Worm (Caenorhabditis elegans) whole organism, L3 larva: ENCODE results near the gene cyp-44A1.

Experiments used
- ZK546.5 ChIP-seq: sonication (generic microtip); optimal IDR thresholded peaks from 2 replicates; lab custom pipeline; 2017; ENCODE audit warnings: missing biosample characterization, missing genetic modification characterization
- ama-1 ChIP-seq: fragments of 150-350 bp; optimal IDR thresholded peaks from 2 replicates; lab custom pipeline; 2018
- hmg-11 ChIP-seq: sonication (generic microtip); optimal IDR thresholded peaks from 2 replicates; lab custom pipeline; 2016; ENCODE audit warnings: missing genetic modification characterization, missing compliant biosample characterization
- lin-39 ChIP-seq: fragments of 150-350 bp; optimal IDR thresholded peaks from 2 replicates; lab custom pipeline; 2018; ENCODE audit warnings: missing biosample characterization, missing genetic modification reagents, missing genetic modification characterization
- mdl-1 ChIP-seq: fragments of 150-350 bp; optimal IDR thresholded peaks from 2 replicates; lab custom pipeline; 2014; ENCODE audit warnings: missing biosample characterization, missing genetic modification characterization
- nhr-11 ChIP-seq: fragments of 150-350 bp; optimal IDR thresholded peaks from 2 replicates; lab custom pipeline; 2014; ENCODE audit warnings: missing biosample characterization, missing genetic modification characterization
- nhr-237 ChIP-seq: fragments of 150-350 bp; optimal IDR thresholded peaks from 2 replicates; lab custom pipeline; 2014; ENCODE audit warnings: missing biosample characterization, missing genetic modification characterization
- nhr-28 ChIP-seq: fragments of 150-350 bp; optimal IDR thresholded peaks from 2 replicates; lab custom pipeline; 2014; ENCODE audit warnings: missing biosample characterization, missing genetic modification characterization
- nhr-67 ChIP-seq: fragments of 150-350 bp; optimal IDR thresholded peaks from 2 replicates; lab custom pipeline; 2014; ENCODE audit warnings: missing biosample characterization, missing genetic modification characterization
- nhr-76 ChIP-seq: fragments of 150-350 bp; sonication (generic microtip); optimal IDR thresholded peaks from 5 replicates; lab custom pipeline; 2014; ENCODE audit warnings: missing biosample characterization, missing genetic modification characterization
- pha-4 ChIP-seq: fragments of 150-350 bp; optimal IDR thresholded peaks from 2 replicates; lab custom pipeline; 2014; ENCODE audit warnings: missing biosample characterization, missing genetic modification reagents, missing genetic modification characterization
- sea-2 ChIP-seq: fragments of 150-350 bp; sonication (generic microtip); optimal IDR thresholded peaks from 4 replicates; lab custom pipeline; 2014; ENCODE audit warnings: missing biosample characterization, missing genetic modification reagents, missing genetic modification characterization

- TF ChIP-seq ama-1 (no peak), sea-2 (no peak), mdl-1 (no peak), nhr-237 (tag; lab: Kevin White, UChicago) (no peak), pha-4 (tag; lab: Kevin White, UChicago) (no peak), nhr-28 (tag; lab: Kevin White, UChicago) (no peak), nhr-67 (tag; lab: Kevin White, UChicago) (no peak), ZK546.5 (tag; lab: Kevin White, UChicago) (no peak), hmg-11 (tag; lab: Kevin White, UChicago) (no peak), lin-39 (tag; lab: Kevin White, UChicago) (no peak), nhr-76 (tag; lab: Kevin White, UChicago) (no peak), nhr-11 (tag; lab: Kevin White, UChicago) (no peak)
These were observed 33.2 kb downstream of the cyp-44A1 start for ce11 chrII:5537078-5537477.
